Worm (Caenorhabditis elegans): ENCODE measurements around the gene F43B10.1.

Gene F43B10.1

ce11 chrX:16604566-16604965 lies 58.1 kb downstream of the F43B10.1 start (continued):
- TF ChIP-seq sdz-12 (GFP tag; optimal IDR thresholded peaks at IDR 0.05) = no peak
- no peak for TF ChIP-seq pqm-1 (tag; optimal IDR thresholded peaks at IDR 0.05)
- peak; percentile 11 for TF ChIP-seq nhr-6 (tag; optimal IDR thresholded peaks at IDR 0.05)
- TF ChIP-seq unc-39 (tag; optimal IDR thresholded peaks at IDR 0.05) = no peak
- TF ChIP-seq hmg-1.1 (GFP tag; IDR thresholded peaks at IDR 0.05) = peak; percentile 85
- peak; percentile 52 for TF ChIP-seq spr-1 (tag; optimal IDR thresholded peaks at IDR 0.05)
- no peak for TF ChIP-seq ceh-28 (tag; optimal IDR thresholded peaks at IDR 0.05)
- TF ChIP-seq skn-1 (tag; optimal IDR thresholded peaks at IDR 0.05) = no peak
- TF ChIP-seq daf-8 (GFP tag; IDR thresholded peaks at IDR 0.05) = no peak

- peak; percentile 90 for TF ChIP-seq aha-1 (tag)
- TF ChIP-seq unc-62 (GFP tag; optimal IDR thresholded peaks at IDR 0.05 in 1 of 2) = peak in 1 of 2 experiments; percentile 77
- no peak for TF ChIP-seq unc-62 (tag; optimal IDR thresholded peaks at IDR 0.05)
- TF ChIP-seq cey-2 (tag; optimal IDR thresholded peaks at IDR 0.05; ENCODE audit: borderline replicate concordance, insufficient read depth) = no peak
- TF ChIP-seq ctbp-1 (GFP tag; IDR thresholded peaks at IDR 0.05) = no peak
These were observed 58.5 kb downstream of the F43B10.1 start for ce11 chrX:16604096-16604495.

DNA sequence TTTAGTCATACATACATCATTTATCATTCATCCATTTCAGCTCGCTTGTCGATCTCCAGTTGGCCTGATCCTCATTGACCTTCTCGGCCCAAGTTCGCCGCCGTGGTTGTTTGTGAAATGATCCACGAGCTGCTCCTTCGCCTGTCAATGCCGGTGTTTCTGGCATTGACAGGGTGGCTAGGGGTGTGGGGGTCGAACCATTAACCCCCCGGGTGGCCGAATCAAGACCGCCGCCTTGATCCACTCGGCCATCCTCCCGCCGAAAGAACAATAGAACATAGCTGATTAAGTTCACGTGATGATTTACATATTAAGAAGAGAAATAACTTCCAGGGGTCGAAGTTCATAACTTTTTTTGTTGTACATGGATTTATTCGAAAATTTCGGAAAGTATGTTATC lies 60.2 kb downstream of the F43B10.1 start, which contains the start of gene F59C12.4:
Gene F59C12.4, minus strand, starts transcription at position 166 of the 400 bp plus-strand sequence.
- TF ChIP-seq mes-2 (tag; optimal IDR thresholded peaks at IDR 0.05; ENCODE audit: poor library complexity, severe bottlenecking) = peak; percentile 3
- TF ChIP-seq set-16 (GFP tag; IDR thresholded peaks at IDR 0.05) = peak; percentile 83
- TF ChIP-seq F49E8.2 (tag; optimal IDR thresholded peaks at IDR 0.05; ENCODE audit: borderline replicate concordance) = no peak
- TF ChIP-seq ceh-44 (GFP tag; IDR thresholded peaks at IDR 0.05) = peak; percentile 23; the same call in 1 of the 2 replicates

- TF ChIP-seq unc-62 (GFP tag; optimal IDR thresholded peaks at IDR 0.05 in 1 of 2) = peak in 1 of 2 experiments; percentile 93
- no peak for TF ChIP-seq unc-62 (tag; optimal IDR thresholded peaks at IDR 0.05)
- no peak for TF ChIP-seq nhr-76 (tag; optimal IDR thresholded peaks at IDR 0.05)
These were observed 64.8 kb downstream of the F43B10.1 start for ce11 chrX:16597791-16598190.

ce11 chrX:16596972-16597371 lies 65.7 kb downstream of the F43B10.1 start:
- TF ChIP-seq rbr-2 (tag; optimal IDR thresholded peaks at IDR 0.05) (no peak), nhr-41 (GFP tag; IDR thresholded peaks at IDR 0.05) (no peak), attf-4 (tag; optimal IDR thresholded peaks at IDR 0.05) (no peak), aha-1 (tag) (peak; percentile 18), lin-38 (GFP tag; IDR thresholded peaks at IDR 0.05) (no peak), pqm-1 (tag; optimal IDR thresholded peaks at IDR 0.05) (no peak), nhr-48 (tag; optimal IDR thresholded peaks at IDR 0.05) (no peak), gei-8 (GFP tag; optimal IDR thresholded peaks at IDR 0.05) (no peak), set-16 (GFP tag; IDR thresholded peaks at IDR 0.05) (no peak), nhr-237 (tag; optimal IDR thresholded peaks at IDR 0.05) (no peak), unc-62 (GFP tag; optimal IDR thresholded peaks at IDR 0.05 in 1 of 2) (peak in 1 of 2 experiments; percentile 98), unc-62 (tag; optimal IDR thresholded peaks at IDR 0.05) (no peak), egl-43 (GFP tag; IDR thresholded peaks at IDR 0.05) (no peak)

DNA sequence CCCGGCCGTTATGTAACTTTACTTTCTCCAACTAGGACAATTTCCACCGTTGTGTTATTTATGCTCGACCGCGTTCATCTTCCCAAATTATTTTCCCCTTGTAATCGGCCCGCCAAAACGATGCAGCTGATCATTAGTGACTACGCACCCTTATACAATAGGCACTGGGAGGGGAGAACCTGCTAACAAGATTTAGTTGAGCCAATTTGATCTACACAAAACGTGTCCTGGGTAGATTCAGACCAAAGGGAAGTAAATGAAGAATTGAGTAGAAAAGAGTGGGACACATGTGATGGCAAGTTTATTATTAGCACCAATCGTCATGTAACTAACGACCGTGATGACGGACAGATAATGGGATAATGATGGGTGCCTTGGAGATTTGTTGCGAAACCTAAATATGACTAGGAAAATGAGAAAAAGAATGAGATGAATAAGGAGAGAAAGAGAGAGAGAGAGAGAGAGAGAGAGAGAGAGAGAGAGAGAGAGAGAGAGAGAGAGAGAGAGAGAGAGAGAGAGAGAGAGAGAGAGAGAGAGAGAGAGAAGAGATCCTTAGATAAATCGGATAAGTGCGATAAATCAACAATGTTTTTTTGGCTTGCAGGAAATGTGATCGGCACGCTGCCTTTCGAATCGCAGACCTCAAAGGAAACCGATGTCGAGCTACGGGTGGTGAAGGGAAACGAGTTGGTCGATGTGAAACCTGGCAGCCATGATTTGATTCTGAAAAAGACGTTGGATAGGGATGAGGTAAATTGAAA lies 66.9 kb downstream of the F43B10.1 start:
- TF ChIP-seq mxl-3 (GFP tag; optimal IDR thresholded peaks at IDR 0.05) = no peak
- peak; percentile 45; the same call in 1 of the 2 replicates for TF ChIP-seq set-16 (GFP tag; IDR thresholded peaks at IDR 0.05)

DNA sequence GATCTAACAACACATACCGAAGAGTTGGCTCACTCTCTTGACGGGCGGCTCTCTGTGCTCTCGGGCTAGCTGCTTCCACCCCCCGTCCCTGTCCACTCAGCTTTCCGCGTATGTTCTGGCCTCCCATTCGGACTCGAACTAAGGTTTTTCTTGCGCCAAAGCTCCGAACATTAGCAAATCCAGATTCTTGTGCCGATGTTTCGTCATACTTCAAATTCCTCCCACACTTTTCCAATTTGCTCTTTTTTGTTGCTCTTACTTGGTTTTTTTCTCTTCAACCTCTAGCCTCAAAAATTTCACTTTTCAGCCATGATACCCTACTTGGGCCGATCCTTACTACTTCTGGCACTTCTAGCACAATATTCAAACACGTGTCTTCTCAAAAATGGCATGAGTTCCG lies 67.7 kb downstream of the F43B10.1 start, which contains the start of gene cdh-9:
Gene cdh-9, plus strand, starts transcription at position 301 of the 400 bp plus-strand sequence.
- TF ChIP-seq zip-2 (tag; optimal IDR thresholded peaks at IDR 0.05) = no peak
- TF ChIP-seq zfp-2 (tag; optimal IDR thresholded peaks at IDR 0.05) = no peak
- TF ChIP-seq lin-1 (GFP tag; IDR thresholded peaks at IDR 0.05) = no peak
- no peak for TF ChIP-seq nhr-76 (tag; optimal IDR thresholded peaks at IDR 0.05)
- TF ChIP-seq T26A8.4 (GFP tag; IDR thresholded peaks at IDR 0.05) = no peak
- 0 out of 2 replicates have a peak, but pooled peaks have one; percentile 19 for TF ChIP-seq set-16 (GFP tag; IDR thresholded peaks at IDR 0.05)
- TF ChIP-seq nhr-11 (tag; optimal IDR thresholded peaks at IDR 0.05) = no peak
- no peak for TF ChIP-seq nhr-237 (tag; optimal IDR thresholded peaks at IDR 0.05)
- TF ChIP-seq D1046.2 (GFP tag; IDR thresholded peaks at IDR 0.05) = no peak

Data from whole organism, L4 larva.